Fruit fly (Drosophila melanogaster) ovary, adult (tissue): Measurements from ENCODE around the gene CG4872.

Source experiments
- CG17801 ChIP-seq: fragments of 200-800 bp; optimal IDR thresholded peaks from 2 replicates; lab custom pipeline; 2019; ENCODE audit warnings: missing biosample characterization, mild to moderate bottlenecking, missing genetic modification characterization, moderate library complexity; ENCODE audit not compliant: partially characterized antibody

CG4872 gene

DNA sequence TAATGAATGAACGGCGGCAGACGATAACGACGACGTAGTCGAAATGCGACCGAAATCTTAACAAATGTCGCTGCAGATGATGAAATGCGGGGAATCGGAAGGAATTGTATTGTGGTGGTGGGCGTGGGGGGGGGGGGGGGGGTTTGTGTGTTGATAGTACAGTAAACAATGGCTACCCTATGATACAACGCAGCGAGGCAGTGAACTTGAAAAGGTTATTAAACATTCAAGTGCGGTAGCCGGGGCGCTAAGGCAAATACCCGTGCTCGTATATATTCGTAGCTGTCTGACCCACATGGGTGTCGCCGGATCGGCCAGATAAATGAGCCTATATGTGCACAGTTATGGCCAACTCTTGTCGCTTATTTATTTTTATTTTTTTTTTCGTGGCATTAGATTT, 28.1 kb downstream of the CG4872 start:
- TF ChIP-seq CG17801 = no peak

DNA sequence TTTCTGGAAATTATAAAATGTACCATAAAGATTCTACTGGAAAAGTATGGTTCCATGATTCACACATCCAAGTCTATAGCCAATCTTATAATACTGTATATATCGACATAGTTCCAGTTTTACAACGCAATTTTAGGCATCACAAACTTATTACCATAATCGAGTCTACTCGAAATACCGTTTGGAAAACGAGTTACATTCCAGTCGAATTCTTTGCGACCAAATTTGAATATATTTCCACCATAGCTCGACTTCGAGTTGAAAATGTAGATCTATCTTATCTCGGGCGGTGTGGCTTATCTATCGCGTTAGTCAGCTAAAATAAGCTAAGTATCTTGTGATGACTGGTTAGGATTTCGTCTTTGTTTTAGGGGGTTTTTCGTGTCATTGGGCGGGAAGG, 28.7 kb downstream of the CG4872 start:
- no peak for TF ChIP-seq CG17801

DNA sequence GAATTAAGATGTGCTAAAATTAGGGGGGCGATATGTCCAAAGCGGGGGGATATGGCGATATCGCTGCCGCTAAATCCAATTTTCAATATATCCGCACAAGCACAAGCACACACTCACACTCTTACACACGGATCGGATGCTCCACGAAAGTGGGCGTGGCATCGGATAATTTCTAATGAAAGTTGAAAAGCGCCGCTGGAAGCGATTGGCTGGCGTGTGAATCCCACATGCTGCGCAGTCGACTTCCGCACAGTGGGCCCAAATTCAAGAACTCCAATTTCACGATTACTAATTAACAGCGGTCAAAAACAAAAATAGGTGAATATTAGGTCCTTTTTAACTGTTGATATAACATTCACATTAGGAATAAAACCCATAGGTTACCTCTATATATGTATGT, 30.8 kb downstream of the CG4872 start:
- TF ChIP-seq CG17801 = no peak

DNA sequence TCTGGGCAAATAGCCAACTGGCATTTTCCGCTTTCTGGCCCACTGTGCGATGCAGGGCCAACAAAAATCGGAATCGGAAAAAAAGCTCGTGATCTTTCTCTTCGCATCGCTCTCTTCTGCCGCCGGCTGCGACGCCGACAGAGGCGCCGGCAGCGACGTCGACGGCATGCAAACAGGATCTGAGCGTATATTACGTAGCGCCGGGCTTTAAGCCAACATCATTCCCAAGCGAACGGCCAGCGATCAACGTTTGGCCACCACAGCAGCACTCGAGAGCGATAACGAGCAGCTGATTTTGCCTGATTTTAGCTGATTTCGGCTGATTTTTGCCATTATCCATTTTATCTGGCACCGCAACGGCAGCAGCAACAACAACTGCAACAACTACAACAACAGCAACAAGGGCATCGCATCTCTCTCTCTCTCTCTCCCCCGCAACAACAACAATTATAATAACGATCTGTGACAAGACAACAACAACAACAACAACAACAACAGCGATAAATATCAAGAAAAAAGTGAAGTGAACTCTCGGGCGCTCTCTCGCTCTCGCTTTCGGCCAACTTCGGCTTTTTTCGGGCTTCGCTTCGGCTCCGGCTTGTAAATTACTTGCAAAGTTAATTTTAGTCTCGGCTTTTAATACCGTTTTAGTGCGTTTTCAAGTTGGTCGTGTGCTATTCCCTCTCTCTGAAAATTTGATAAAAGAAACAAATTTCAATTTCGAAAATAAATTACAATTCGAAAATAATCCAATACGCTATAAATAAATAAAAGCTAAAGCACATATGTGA, 32.0 kb downstream of the CG4872 start, which contains the start of gene CG4928:
CG4928 (plus strand) TSS at position 216 of the 791 bp plus-strand sequence.
- no peak for TF ChIP-seq CG17801

DNA sequence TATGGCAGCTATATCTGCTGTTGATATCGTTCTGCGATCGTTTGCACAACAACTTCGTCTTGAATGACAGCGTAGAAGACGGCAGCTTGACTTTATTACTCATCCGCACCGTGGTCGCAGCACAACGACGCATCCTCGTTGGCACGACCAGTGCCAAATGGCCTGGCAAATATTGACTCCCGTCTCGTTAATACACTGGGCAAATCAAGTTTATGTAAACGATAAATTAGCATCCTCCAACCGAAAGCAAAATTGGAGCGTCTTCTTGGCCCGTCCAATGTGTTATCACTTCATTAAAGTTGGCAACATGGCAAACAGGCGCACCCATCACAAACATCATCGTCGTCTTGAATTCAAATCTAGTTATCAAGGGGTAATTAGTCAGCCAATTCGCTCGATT, 36.3 kb downstream of the CG4872 start:
- TF ChIP-seq CG17801 = no peak

DNA sequence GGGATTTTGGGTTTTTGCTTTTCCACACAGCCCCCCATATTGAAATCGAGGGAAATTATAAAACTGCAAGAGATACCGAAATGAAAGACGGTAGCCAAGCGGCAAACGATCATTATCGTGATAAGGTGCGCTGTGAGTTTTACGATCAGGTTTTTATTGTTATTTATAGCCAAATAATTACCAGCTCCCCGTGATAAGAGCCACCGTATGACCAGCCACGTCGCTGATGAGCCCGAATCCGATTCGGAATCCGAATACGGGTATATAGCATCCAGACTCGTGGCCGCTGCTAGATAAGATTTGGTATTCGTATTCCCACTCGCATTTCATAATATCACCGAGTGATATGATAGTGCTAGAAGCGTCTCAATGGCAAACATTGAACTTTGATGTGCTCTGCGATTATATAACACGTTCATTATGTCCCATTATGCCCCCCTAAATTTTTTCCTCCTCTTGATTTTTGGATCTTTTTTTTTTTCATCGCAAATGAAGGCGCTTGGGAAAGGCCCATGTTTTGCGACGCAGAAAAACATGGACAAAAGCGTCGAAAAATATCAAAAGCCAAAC, 37.7 kb downstream of the CG4872 start:
- no peak for TF ChIP-seq CG17801

DNA sequence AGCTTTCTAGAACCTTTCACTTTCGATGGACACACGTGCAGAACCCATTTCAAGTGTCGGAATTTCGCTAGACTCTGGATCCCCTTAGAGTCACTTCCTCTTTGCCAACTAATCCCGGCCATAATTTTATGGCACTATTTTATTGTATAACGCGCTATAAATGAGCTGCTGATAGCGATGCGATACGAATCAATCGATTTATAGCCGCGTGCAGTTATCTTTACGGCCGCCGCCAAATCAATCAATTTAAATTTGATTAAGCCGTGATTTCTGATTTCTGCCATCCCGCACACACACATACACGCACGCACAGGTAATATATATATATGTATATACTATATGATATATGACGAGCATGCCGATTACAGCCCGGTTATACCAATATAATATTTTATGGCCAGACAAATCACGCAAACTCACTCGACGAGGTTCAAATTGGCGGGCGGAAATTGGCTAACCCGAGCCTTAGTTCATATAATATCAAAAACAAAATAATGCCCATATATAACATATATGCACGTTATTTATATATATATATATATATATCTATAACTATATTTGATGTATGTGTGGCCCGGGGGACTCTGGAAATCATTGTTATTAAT, 39.6 kb downstream of the CG4872 start:
- TF ChIP-seq CG17801 = no peak

DNA sequence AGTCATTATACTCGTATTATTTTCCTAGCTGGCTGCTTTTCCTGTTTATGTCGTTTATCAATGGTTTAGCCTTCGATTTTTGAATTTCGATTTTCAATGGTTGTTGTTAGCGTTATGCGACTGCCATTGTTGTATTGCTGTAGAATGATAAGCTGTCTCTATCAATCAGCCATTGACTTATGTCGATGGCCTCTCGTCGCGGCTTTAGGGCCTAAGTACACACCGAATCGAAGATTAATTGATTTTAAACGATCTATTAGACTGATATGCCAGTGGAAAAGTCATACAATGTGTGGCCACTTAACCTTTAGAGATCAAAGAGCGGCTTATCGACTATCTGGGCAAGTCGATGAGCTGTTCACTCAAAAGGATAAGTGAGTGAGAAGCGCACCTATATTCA, 41.5 kb downstream of the CG4872 start:
- TF ChIP-seq CG17801 = no peak

DNA sequence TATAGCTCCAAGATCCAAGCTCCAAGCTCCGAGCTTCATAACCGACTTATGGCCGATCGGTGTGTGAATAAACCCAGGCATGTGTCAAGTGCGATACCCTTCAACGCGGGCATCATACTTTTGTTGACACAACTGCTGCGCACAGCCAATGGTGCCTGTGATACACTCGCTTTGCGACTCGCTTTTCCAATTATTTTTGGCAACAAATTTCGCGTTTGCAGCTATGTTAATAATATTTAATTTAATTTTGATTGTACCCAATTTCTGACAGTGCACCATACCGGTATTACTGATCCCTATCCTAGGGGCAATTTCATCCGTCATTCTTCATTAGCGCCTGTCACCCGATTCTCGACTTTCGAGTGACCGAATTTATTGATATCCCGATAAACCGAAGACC, 42.4 kb downstream of the CG4872 start:
- no peak for TF ChIP-seq CG17801

DNA sequence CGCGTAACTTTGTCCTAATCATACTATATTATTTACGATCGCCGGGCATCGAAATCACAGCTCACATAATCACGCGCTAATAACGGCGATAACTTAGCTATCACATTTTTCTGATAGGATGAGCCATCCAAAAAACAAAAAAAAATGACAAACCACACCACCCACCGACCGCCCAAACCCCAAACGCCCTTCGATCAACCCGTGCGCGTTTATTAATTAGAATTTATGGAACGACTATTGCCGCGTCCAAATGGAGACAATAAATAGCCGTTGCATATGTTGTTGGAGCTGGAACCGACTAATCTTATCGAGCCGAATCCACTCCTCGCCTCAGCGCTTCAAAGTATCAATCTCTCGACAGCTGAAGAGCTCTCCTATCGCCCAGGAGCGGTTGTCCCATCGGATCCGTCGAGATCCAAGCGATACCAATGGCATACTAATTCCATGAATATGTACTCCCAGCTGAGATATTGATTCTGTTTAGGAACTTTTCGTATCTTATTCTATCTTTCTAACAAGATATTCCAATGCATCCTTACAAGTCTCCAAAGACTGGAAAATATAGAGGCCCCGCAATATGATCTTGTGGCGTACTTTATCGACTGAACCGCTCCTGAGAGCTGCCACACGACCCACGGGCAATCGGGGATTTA, 43.0 kb downstream of the CG4872 start:
- TF ChIP-seq CG17801 = no peak

DNA sequence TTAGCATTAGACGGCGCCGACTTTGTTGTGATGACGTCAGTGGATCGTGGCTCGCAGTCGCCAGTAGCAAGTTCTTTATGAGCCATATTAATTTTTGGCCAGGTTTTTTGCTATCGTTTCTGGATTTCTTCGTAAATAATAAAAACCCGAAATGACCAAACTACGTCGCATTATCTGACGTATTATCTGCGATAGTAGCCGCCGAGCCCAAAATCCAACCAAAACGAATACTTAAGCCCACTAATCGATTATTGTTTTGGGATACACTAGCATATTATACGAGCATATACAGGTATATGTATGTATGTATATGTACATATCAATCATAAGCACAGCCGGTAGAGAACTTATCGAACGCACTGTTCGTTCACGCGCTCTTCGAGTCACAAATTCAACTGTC, 45.6 kb downstream of the CG4872 start:
- TF ChIP-seq CG17801 = no peak

DNA sequence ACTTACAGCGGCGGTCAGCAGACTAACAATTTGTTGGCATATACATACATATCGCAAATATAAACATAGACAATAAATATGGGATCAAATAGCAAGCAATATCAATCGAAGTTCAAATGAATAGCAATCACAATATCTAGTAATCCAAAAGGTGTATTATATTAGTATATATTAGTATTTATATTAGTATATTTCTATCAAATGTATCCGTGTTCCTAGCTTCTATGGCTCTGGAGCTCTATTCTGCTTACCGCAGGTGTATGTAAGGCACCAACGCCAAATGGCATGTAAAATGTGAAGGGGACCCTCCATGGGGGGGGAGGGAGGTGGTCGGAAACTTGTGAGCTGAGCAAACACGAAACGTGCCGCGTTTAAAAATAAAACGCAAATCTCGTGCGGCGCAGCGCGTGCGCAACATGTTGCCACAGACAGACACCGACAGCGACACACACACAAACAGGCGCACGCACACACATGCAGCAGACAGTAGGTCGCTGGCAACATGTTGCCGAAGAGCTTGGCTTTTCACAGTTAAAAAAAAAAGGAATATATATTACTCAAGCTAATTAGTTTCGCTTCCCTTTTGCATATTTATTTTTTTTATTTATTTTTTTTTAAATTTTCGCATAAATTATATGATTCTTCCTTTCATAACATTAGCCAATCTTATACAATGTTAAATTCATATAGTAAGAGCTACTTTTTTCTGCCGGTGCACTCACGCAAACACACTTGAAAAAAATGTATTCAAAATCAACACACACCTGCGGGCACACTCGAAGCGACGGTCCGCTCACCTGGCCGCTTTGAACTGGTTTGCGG, 49.5 kb downstream of the CG4872 start:
- TF ChIP-seq CG17801 = no peak
